Fruit fly (Drosophila melanogaster) S2 (cell line): ENCODE data around the gene cue.

Source experiments
- CG8478 ChIP-seq: fragments of >200 bp; optimal IDR thresholded peaks from 2 replicates; lab custom pipeline; 2018
- CTCF ChIP-seq, 2 experiments: fragments of >200 bp; optimal IDR thresholded peaks; 2 replicates each; lab custom pipeline; 2018

- TF ChIP-seq CG8478 (no peak), CTCF (optimal IDR thresholded peaks at IDR 0.05; lab: Kevin White, UChicago) (no peak)
These were observed 21.3 kb upstream of the cue start for dm6 chr3L:1538314-1538854.
